Fruit fly (Drosophila melanogaster) whole organism, pupa: ENCODE results near the gene CG2701.

Experiments used
- CG10348 ChIP-seq: fragments of 200-800 bp; sonication (Bioruptor generic); IDR thresholded peaks from 2 replicates; pipeline ENCODE4 v1.3.6; 2022; ENCODE audit warnings: missing biosample characterization, missing genetic modification characterization
- CG12605 ChIP-seq: fragments of 200-800 bp; sonication (Bioruptor generic); IDR thresholded peaks from 2 replicates; pipeline ENCODE4 v1.3.6; 2022; ENCODE audit warnings: missing biosample characterization, missing genetic modification characterization
- CG13204 ChIP-seq: fragments of 200-800 bp; sonication (Bioruptor generic); optimal IDR thresholded peaks from 2 replicates; lab custom pipeline; 2018; ENCODE audit warnings: missing biosample characterization, mild to moderate bottlenecking, missing genetic modification characterization, moderate library complexity
- CG14655 ChIP-seq: fragments of 200-800 bp; sonication (Bioruptor generic); optimal IDR thresholded peaks from 3 replicates; lab custom pipeline; 2017; ENCODE audit warnings: mild to moderate bottlenecking, missing biosample characterization, missing genetic modification reagents, missing genetic modification characterization
- CG15710 ChIP-seq: fragments of 200-800 bp; sonication (Bioruptor generic); optimal IDR thresholded peaks from 2 replicates; lab custom pipeline; 2018; ENCODE audit warnings: missing biosample characterization, mild to moderate bottlenecking, missing genetic modification characterization, moderate library complexity
- CG17806 ChIP-seq: fragments of 200-800 bp; sonication (Bioruptor generic); optimal IDR thresholded peaks from 2 replicates; lab custom pipeline; 2018; ENCODE audit warnings: missing biosample characterization, mild to moderate bottlenecking, missing genetic modification characterization, moderate library complexity
- CG32121 ChIP-seq: fragments of 200-800 bp; sonication (Bioruptor generic); IDR thresholded peaks from 2 replicates; pipeline ENCODE4 v1.3.6; 2022; ENCODE audit warnings: missing biosample characterization, missing genetic modification characterization
- CG34367 ChIP-seq: fragments of 200-800 bp; sonication (Bioruptor generic); optimal IDR thresholded peaks from 2 replicates; lab custom pipeline; 2018; ENCODE audit warnings: missing biosample characterization, mild to moderate bottlenecking, missing genetic modification characterization
- CG4496 ChIP-seq: fragments of 200-800 bp; sonication (Bioruptor generic); IDR thresholded peaks from 3 replicates; pipeline ENCODE4 v1.3.6; 2022; ENCODE audit warnings: missing biosample characterization, missing genetic modification characterization
- CG8159 ChIP-seq: fragments of 200-800 bp; sonication (Bioruptor generic); optimal IDR thresholded peaks from 3 replicates; lab custom pipeline; 2018; ENCODE audit warnings: missing biosample characterization, mild to moderate bottlenecking, missing genetic modification characterization, moderate library complexity
- CG8301 ChIP-seq: fragments of 200-800 bp; sonication (Bioruptor generic); optimal IDR thresholded peaks from 2 replicates; lab custom pipeline; 2018; ENCODE audit warnings: missing biosample characterization, mild to moderate bottlenecking, missing genetic modification characterization
- CG9948 ChIP-seq: fragments of 200-800 bp; sonication (Bioruptor generic); optimal IDR thresholded peaks from 2 replicates; lab custom pipeline; 2018; ENCODE audit warnings: missing biosample characterization, mild to moderate bottlenecking, missing genetic modification characterization, moderate library complexity
- D1 ChIP-seq: fragments of 200-800 bp; sonication (Bioruptor generic); optimal IDR thresholded peaks from 2 replicates; lab custom pipeline; 2018; ENCODE audit warnings: missing biosample characterization, mild to moderate bottlenecking, missing genetic modification characterization, moderate library complexity
- EcR ChIP-seq: fragments of 200-800 bp; sonication (Bioruptor generic); optimal IDR thresholded peaks from 3 replicates; lab custom pipeline; 2019; ENCODE audit warnings: missing biosample characterization, missing genetic modification characterization, mild to moderate bottlenecking, moderate library complexity, missing genetic modification reagents
- Ets98B ChIP-seq: fragments of 200-800 bp; sonication (Bioruptor generic); IDR thresholded peaks from 2 replicates; pipeline ENCODE4 v1.3.6; 2022; ENCODE audit warnings: missing biosample characterization, missing genetic modification characterization
- Pif1A ChIP-seq: fragments of 200-800 bp; sonication (Bioruptor generic); optimal IDR thresholded peaks from 3 replicates; lab custom pipeline; 2016; ENCODE audit warnings: missing biosample characterization, missing genetic modification characterization
- Pif1B ChIP-seq: fragments of 200-800 bp; sonication (Bioruptor generic); optimal IDR thresholded peaks from 3 replicates; lab custom pipeline; 2016; ENCODE audit warnings: missing biosample characterization, missing genetic modification characterization
- Snoo ChIP-seq: fragments of 200-800 bp; sonication (Bioruptor generic); optimal IDR thresholded peaks from 3 replicates; lab custom pipeline; 2017; ENCODE audit warnings: missing biosample characterization, mild to moderate bottlenecking, missing genetic modification characterization, inconsistent platforms
- fd96Ca ChIP-seq: fragments of 200-800 bp; sonication (Bioruptor generic); IDR thresholded peaks from 3 replicates; pipeline ENCODE4 v1.3.6; 2022; ENCODE audit warnings: missing biosample characterization, missing genetic modification characterization
- gl ChIP-seq: fragments of 200-800 bp; sonication (Bioruptor generic); optimal IDR thresholded peaks from 2 replicates; lab custom pipeline; 2018; ENCODE audit warnings: missing biosample characterization, mild to moderate bottlenecking, missing genetic modification characterization
- rn ChIP-seq: fragments of 200-800 bp; sonication (Bioruptor generic); IDR thresholded peaks from 2 replicates; pipeline ENCODE4 v1.3.6; 2022; ENCODE audit warnings: missing biosample characterization, missing genetic modification characterization

CG2701 gene

dm6 chrX:2720122-2720521, at the start of gene CG2701:
Gene CG2701 (minus strand): TSS chrX:2720327.
- no peak for TF ChIP-seq Pif1B (GFP tag; lab: Kevin White, UChicago)
- TF ChIP-seq CG14655 (GFP tag; lab: Kevin White, UChicago) = no peak
- no peak for TF ChIP-seq EcR (GFP tag; lab: Kevin White, UChicago)
- no peak for TF ChIP-seq fd96Ca (GFP tag; lab: Robert Waterston, UW)
- TF ChIP-seq CG13204 = no peak
- TF ChIP-seq CG15710 (tag; lab: Kevin White, UChicago) = no peak
- no peak for TF ChIP-seq CG8301
- TF ChIP-seq CG32121 (GFP tag; lab: Robert Waterston, UW) = no peak
- no peak for TF ChIP-seq Ets98B
- TF ChIP-seq D1 = no peak
- no peak for TF ChIP-seq CG4496 (GFP tag; lab: Robert Waterston, UW)
- no peak for TF ChIP-seq CG9948 (tag; lab: Kevin White, UChicago)
- no peak for TF ChIP-seq CG34367
- TF ChIP-seq CG8159 = no peak

dm6 chrX:2765440-2765839, 45.3 kb upstream of the CG2701 start:
- TF ChIP-seq CG13204 = no peak
- no peak for TF ChIP-seq CG8301
- TF ChIP-seq gl (tag; lab: Kevin White, UChicago) = no peak
- no peak for TF ChIP-seq D1
- no peak for TF ChIP-seq CG4496 (GFP tag; lab: Robert Waterston, UW)
- TF ChIP-seq Ets98B = no peak
- TF ChIP-seq fd96Ca (GFP tag; lab: Robert Waterston, UW) = no peak
- no peak for TF ChIP-seq CG9948 (tag; lab: Kevin White, UChicago)
- no peak for TF ChIP-seq CG14655 (GFP tag; lab: Kevin White, UChicago)
- no peak for TF ChIP-seq CG15710 (tag; lab: Kevin White, UChicago)
- TF ChIP-seq rn (GFP tag; lab: Robert Waterston, UW) = no peak
- no peak for TF ChIP-seq Snoo (tag; lab: Kevin White, UChicago)

DNA sequence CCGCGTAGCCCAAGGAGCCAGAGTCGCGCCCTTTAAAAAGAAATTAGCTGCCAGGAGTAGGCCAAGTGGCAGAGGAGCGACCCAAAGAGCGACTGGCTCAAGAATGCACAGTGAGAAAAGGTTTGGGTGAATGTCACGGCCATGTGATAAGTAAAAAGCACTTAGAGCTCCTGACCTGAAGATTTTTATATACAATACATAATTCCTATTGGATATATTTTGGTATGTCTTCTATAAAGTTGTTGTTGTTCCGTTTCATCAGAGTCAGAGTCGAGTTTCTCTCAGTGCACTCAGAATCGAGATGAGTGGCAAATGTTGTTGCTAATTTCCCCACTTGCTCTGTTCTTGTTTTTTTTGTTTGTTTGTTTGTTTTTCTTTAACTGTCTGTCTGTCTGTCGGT, 41.1 kb upstream of the CG2701 start:
- TF ChIP-seq CG14655 (GFP tag; lab: Kevin White, UChicago) (peak; percentile 6), CG17806 (tag; lab: Kevin White, UChicago) (no peak), CG10348 (GFP tag; lab: Robert Waterston, UW) (no peak), Ets98B (no peak), CG13204 (no peak), CG9948 (tag; lab: Kevin White, UChicago) (no peak), rn (GFP tag; lab: Robert Waterston, UW) (no peak), CG8159 (peak; percentile 22), Pif1B (GFP tag; lab: Kevin White, UChicago) (no peak), CG15710 (tag; lab: Kevin White, UChicago) (no peak), CG4496 (GFP tag; lab: Robert Waterston, UW) (peak; percentile 23; the same call in 1 of the 3 replicates), CG34367 (no peak), EcR (GFP tag; lab: Kevin White, UChicago) (no peak), CG8301 (no peak), fd96Ca (GFP tag; lab: Robert Waterston, UW) (0 out of 3 replicates have a peak, but pooled peaks have one; percentile 43), gl (tag; lab: Kevin White, UChicago) (no peak), CG32121 (GFP tag; lab: Robert Waterston, UW) (no peak), Pif1A (GFP tag; lab: Kevin White, UChicago) (no peak), CG12605 (GFP tag; lab: Robert Waterston, UW) (no peak), Snoo (tag; lab: Kevin White, UChicago) (no peak), D1 (no peak)

- TF ChIP-seq fd96Ca (GFP tag; lab: Robert Waterston, UW) (no peak), CG32121 (GFP tag; lab: Robert Waterston, UW) (no peak), CG9948 (tag; lab: Kevin White, UChicago) (no peak), CG4496 (GFP tag; lab: Robert Waterston, UW) (no peak), CG17806 (tag; lab: Kevin White, UChicago) (no peak), Pif1B (GFP tag; lab: Kevin White, UChicago) (no peak), CG14655 (GFP tag; lab: Kevin White, UChicago) (no peak), D1 (no peak), EcR (GFP tag; lab: Kevin White, UChicago) (no peak), CG12605 (GFP tag; lab: Robert Waterston, UW) (no peak), CG34367 (no peak), Pif1A (GFP tag; lab: Kevin White, UChicago) (no peak), CG15710 (tag; lab: Kevin White, UChicago) (no peak), Snoo (tag; lab: Kevin White, UChicago) (no peak)
- TF ChIP-seq, all 21 proteins: peak for 0
Observed at dm6 chrX:2757400-2757799, 37.3 kb upstream of the CG2701 start.

- TF ChIP-seq gl (tag; lab: Kevin White, UChicago) = no peak
- TF ChIP-seq Snoo (tag; lab: Kevin White, UChicago) = no peak
- TF ChIP-seq Pif1B (GFP tag; lab: Kevin White, UChicago) = no peak
- no peak for TF ChIP-seq rn (GFP tag; lab: Robert Waterston, UW)
- TF ChIP-seq Pif1A (GFP tag; lab: Kevin White, UChicago) = no peak
- TF ChIP-seq D1 = no peak
- TF ChIP-seq CG17806 (tag; lab: Kevin White, UChicago) = no peak
- TF ChIP-seq Ets98B = no peak
- TF ChIP-seq CG8301 = no peak
Observed at dm6 chrX:2749693-2750092, 29.6 kb upstream of the CG2701 start.

DNA sequence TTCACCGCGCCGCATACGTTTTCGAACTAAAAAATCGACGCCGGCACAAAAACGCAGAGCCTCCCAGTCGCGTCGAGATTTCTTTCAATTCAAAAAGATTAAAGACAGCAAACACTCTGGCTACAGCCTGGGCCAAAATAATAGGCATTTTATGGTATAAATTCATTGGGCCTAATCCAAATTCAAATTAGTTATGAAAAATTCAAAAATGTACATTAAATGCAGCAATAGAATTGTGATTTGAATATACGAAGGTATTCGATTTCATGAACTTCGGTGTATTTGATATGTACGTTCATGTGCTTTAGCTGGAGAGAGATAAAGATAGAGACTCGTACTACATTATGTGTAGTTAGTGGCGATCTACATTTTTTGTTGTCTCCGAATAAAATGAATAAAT, 23.9 kb upstream of the CG2701 start, which contains the start of gene Syx4:
Syx4 (minus strand) TSS at position 35 of the 400 bp plus-strand sequence.
- TF ChIP-seq Snoo (tag; lab: Kevin White, UChicago) = peak; percentile 79
- peak; percentile 90 for TF ChIP-seq CG8159
- TF ChIP-seq CG13204 = peak; percentile 30
- TF ChIP-seq CG4496 (GFP tag; lab: Robert Waterston, UW) = peak; percentile 98
- peak; percentile 82 for TF ChIP-seq CG9948 (tag; lab: Kevin White, UChicago)
- TF ChIP-seq D1 = peak; percentile 64
- TF ChIP-seq CG34367 = peak; percentile 89
- peak; percentile 88 for TF ChIP-seq CG17806 (tag; lab: Kevin White, UChicago)
- TF ChIP-seq CG14655 (GFP tag; lab: Kevin White, UChicago) = peak; percentile 89
- peak; percentile 91 for TF ChIP-seq fd96Ca (GFP tag; lab: Robert Waterston, UW)
- peak; percentile 90 for TF ChIP-seq CG15710 (tag; lab: Kevin White, UChicago)
- TF ChIP-seq CG12605 (GFP tag; lab: Robert Waterston, UW) = peak; percentile 96
- TF ChIP-seq CG32121 (GFP tag; lab: Robert Waterston, UW) = peak; percentile 94
- peak; percentile 96 for TF ChIP-seq Ets98B
- peak; percentile 91 for TF ChIP-seq Pif1A (GFP tag; lab: Kevin White, UChicago)
- peak; percentile 78 for TF ChIP-seq gl (tag; lab: Kevin White, UChicago)
- TF ChIP-seq CG8301 = peak; percentile 87
- TF ChIP-seq Pif1B (GFP tag; lab: Kevin White, UChicago) = peak; percentile 92
- peak; percentile 76 for TF ChIP-seq CG10348 (GFP tag; lab: Robert Waterston, UW)
- TF ChIP-seq EcR (GFP tag; lab: Kevin White, UChicago) = no peak
- peak; percentile 86 for TF ChIP-seq rn (GFP tag; lab: Robert Waterston, UW)
